Worm (Caenorhabditis elegans) whole organism, midembryonic: ENCODE data around the gene spp-6.

Experiments used
- T22C8.4 ChIP-seq: fragments of 200-800 bp; sonication (Bioruptor generic); IDR thresholded peaks from 2 replicates; pipeline ENCODE4 v1.3.6; 2022; ENCODE audit warnings: missing genetic modification characterization, missing compliant biosample characterization
- cog-1 ChIP-seq: sonication (generic microtip); optimal IDR thresholded peaks from 2 replicates; lab custom pipeline; 2016; ENCODE audit warnings: missing genetic modification characterization, missing compliant biosample characterization
- flt-1 ChIP-seq: fragments of 200-800 bp; sonication (Bioruptor generic); IDR thresholded peaks from 2 replicates; pipeline ENCODE4 v1.3.6; 2022; ENCODE audit warnings: missing genetic modification characterization, missing compliant biosample characterization
- klf-2 ChIP-seq: fragments of 200-800 bp; sonication (Bioruptor generic); conservative IDR thresholded peaks from 2 replicates; pipeline ENCODE4 v1.3.6; 2022; ENCODE audit warnings: missing genetic modification reagents, missing genetic modification characterization, missing compliant biosample characterization
- med-1 ChIP-seq: sonication (generic microtip); optimal IDR thresholded peaks from 2 replicates; lab custom pipeline; 2017; ENCODE audit warnings: missing genetic modification characterization, mild to moderate bottlenecking, missing compliant biosample characterization, antibody characterized with exemption, missing genetic modification reagents; ENCODE audit not compliant: insufficient read depth
- ref-1 ChIP-seq: fragments of 200-800 bp; sonication (Bioruptor generic); conservative IDR thresholded peaks from 2 replicates; pipeline ENCODE4 v1.3.6; 2022; ENCODE audit warnings: missing genetic modification reagents, missing genetic modification characterization, missing compliant biosample characterization
- tab-1 ChIP-seq: fragments of 200-800 bp; sonication (Bioruptor generic); IDR thresholded peaks from 2 replicates; pipeline ENCODE4 v1.3.6; 2022; ENCODE audit warnings: missing genetic modification characterization, missing compliant biosample characterization
- ztf-23 ChIP-seq: fragments of 200-800 bp; sonication (Bioruptor generic); IDR thresholded peaks from 2 replicates; pipeline ENCODE4 v1.3.6; 2022; ENCODE audit warnings: missing genetic modification reagents, missing genetic modification characterization, missing compliant biosample characterization
- ztf-29 ChIP-seq: fragments of 200-800 bp; sonication (Bioruptor generic); IDR thresholded peaks from 2 replicates; pipeline ENCODE4 v1.3.6; 2022; ENCODE audit warnings: missing genetic modification reagents, missing genetic modification characterization, missing compliant biosample characterization

ce11 chrX:7329601-7330000 lies 12.5 kb downstream of the spp-6 start, which contains the start of gene ttr-59:
- TF ChIP-seq ztf-29 (GFP tag; lab: Robert Waterston, UW), result no peak
- no peak for TF ChIP-seq T22C8.4
- no peak for TF ChIP-seq ref-1
- TF ChIP-seq cog-1 (tag; lab: Kevin White, UChicago), result no peak
- TF ChIP-seq ztf-23 (GFP tag; lab: Robert Waterston, UW), result no peak
- no peak for TF ChIP-seq klf-2 (GFP tag; lab: Robert Waterston, UW)
- TF ChIP-seq flt-1 (GFP tag; lab: Robert Waterston, UW), result no peak
- no peak for TF ChIP-seq med-1 (GFP tag; lab: Kevin White, UChicago)
- TF ChIP-seq tab-1 (GFP tag; lab: Robert Waterston, UW), result no peak
